Fruit fly (Drosophila melanogaster): ENCODE data around the gene unc-13-4A.
A peak's percentile ranks its signal among the peaks of the same experiment; 100 is the strongest.

The unc-13-4A gene

DNA sequence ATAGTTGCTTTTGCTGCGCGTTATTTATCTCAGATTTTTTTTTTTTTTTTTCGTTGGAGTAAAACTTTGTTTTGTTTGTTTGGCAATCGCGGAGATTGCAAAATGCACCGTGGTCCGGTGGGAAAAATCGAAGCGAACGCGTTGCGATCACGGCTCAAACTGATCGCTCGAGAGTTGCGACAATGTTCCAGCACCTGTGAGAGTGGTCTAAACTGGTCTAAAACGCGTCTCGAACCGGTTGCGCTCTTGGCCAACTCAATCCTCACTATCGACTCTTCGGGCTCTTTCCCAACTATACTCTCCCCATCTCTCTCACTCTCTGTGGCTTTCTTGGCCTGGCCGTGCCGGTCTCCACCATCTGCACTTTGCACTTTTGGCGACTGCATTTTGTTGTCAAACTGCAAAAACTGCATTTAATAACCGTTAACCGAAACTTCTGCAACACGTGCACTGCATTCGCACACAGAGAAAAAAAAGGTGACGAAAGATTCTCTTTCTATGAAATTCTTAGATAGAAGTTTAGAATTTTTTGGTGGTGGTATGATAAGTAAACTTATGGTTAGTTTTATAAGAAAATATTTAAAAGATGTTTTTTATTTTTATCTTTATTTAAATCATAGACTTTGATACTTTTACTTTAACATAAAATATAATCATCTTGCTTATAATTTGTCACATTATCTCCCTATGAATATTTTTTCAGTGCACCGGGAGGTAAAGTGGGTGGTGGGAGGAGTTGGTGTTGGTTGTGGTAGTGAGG lies 48.8 kb downstream of the unc-13-4A start, which contains the start of gene CG14830 (continued):
- no peak for TF ChIP-seq CG6689 (GFP tag; IDR thresholded peaks at IDR 0.05)
- TF ChIP-seq Sin3A (optimal IDR thresholded peaks at IDR 0.05) = no peak
- no peak for TF ChIP-seq CG6854 (GFP tag; optimal IDR thresholded peaks at IDR 0.05)
- TF ChIP-seq CG6175 (GFP tag; IDR thresholded peaks at IDR 0.05) = no peak
- TF ChIP-seq CG10431 (GFP tag; optimal IDR thresholded peaks at IDR 0.05) = no peak
- TF ChIP-seq H15 (GFP tag; IDR thresholded peaks at IDR 0.05) = no peak
- TF ChIP-seq Sox100B (GFP tag; optimal IDR thresholded peaks at IDR 0.05) = no peak
- TF ChIP-seq CG5953 (GFP tag; IDR thresholded peaks at IDR 0.05) = no peak
- TF ChIP-seq nom (GFP tag; optimal IDR thresholded peaks at IDR 0.05) = peak; percentile 83
- TF ChIP-seq tin (GFP tag; optimal IDR thresholded peaks at IDR 0.05) = no peak
- TF ChIP-seq lola (GFP tag; optimal IDR thresholded peaks at IDR 0.05) = no peak
- TF ChIP-seq Taf1 (GFP tag; IDR thresholded peaks at IDR 0.05) = no peak
- TF ChIP-seq sqz (GFP tag; optimal IDR thresholded peaks at IDR 0.05) = peak; percentile 22
- TF ChIP-seq Scr (GFP tag; IDR thresholded peaks at IDR 0.05; ENCODE audit: partially characterized antibody) = no peak
- peak; percentile 50; the same call in 1 of the 3 replicates for TF ChIP-seq ci (GFP tag; IDR thresholded peaks at IDR 0.05)
- TF ChIP-seq Kr (GFP tag; optimal IDR thresholded peaks at IDR 0.05) = no peak
- TF ChIP-seq Dip3 (GFP tag; optimal IDR thresholded peaks at IDR 0.05) = no peak
- TF ChIP-seq jing (GFP tag; optimal IDR thresholded peaks at IDR 0.05) = no peak
- 0 out of 2 replicates have a peak, but pooled peaks have one; percentile 14 for TF ChIP-seq unc-4 (GFP tag; IDR thresholded peaks at IDR 0.05; ENCODE audit: partially characterized antibody)
- TF ChIP-seq cato (GFP tag; optimal IDR thresholded peaks at IDR 0.05; ENCODE audit: borderline replicate concordance) = no peak
- peak; percentile 64 to 69 for TF ChIP-seq Trl (optimal IDR thresholded peaks at IDR 0.05)
- TF ChIP-seq Trl (GFP tag; optimal IDR thresholded peaks at IDR 0.05) = no peak
- TF ChIP-seq luna (GFP tag; optimal IDR thresholded peaks at IDR 0.05) = no peak
- no peak for TF ChIP-seq CG1792 (GFP tag; optimal IDR thresholded peaks at IDR 0.05)
- TF ChIP-seq sens (GFP tag) = peak; percentile 30
- peak; percentile 43; the same call in 1 of the 2 replicates for TF ChIP-seq Drgx (GFP tag; IDR thresholded peaks at IDR 0.05)
- TF ChIP-seq CG17328 (GFP tag; IDR thresholded peaks at IDR 0.05) = no peak
- no peak for TF ChIP-seq CG18619 (GFP tag; optimal IDR thresholded peaks at IDR 0.05)
- no peak for TF ChIP-seq dimm (GFP tag; IDR thresholded peaks at IDR 0.05)
- no peak for TF ChIP-seq CG11093 (GFP tag; IDR thresholded peaks at IDR 0.05)
- TF ChIP-seq HLH4C (GFP tag; IDR thresholded peaks at IDR 0.05; ENCODE audit: partially characterized antibody) = 0 out of 3 replicates have a peak, but pooled peaks have one; percentile 13
- no peak for TF ChIP-seq ftz-f1 (GFP tag; optimal IDR thresholded peaks at IDR 0.05)
- TF ChIP-seq CG9932 (GFP tag; IDR thresholded peaks at IDR 0.05) = no peak
- TF ChIP-seq CG34422 (GFP tag; IDR thresholded peaks at IDR 0.05) = 0 out of 3 replicates have a peak, but pooled peaks have one; percentile 17
- peak; percentile 40; the same call in 1 of the 3 replicates for TF ChIP-seq zen2 (GFP tag; IDR thresholded peaks at IDR 0.05; ENCODE audit: partially characterized antibody)

DNA sequence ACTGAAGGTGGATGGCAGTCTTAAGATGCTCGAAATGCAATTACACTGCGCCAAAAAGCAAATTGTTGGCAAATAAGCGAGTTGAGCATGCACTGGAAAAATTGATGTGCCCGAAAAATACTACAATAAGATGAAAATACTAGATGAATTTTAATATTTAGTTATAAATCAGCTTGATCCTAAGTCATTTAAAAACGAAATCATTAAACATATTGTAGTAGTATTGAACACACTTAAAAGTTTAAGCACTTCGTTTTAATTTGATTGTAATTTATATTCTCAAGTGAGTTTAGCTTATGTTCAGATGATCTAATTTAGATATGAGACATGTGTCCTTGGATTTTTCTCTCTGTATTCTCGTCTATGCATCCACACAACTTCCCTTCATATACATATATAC lies 50.2 kb downstream of the unc-13-4A start:
- TF ChIP-seq nerfin-2 (GFP tag; IDR thresholded peaks at IDR 0.05; ENCODE audit: partially characterized antibody) (no peak), fu2 (GFP tag; optimal IDR thresholded peaks at IDR 0.05) (no peak), CG5953 (GFP tag; IDR thresholded peaks at IDR 0.05) (no peak), stc (GFP tag; IDR thresholded peaks at IDR 0.05) (peak; percentile 40; the same call in 1 of the 2 replicates), NK7.1 (GFP tag; optimal IDR thresholded peaks at IDR 0.05) (no peak), wek (GFP tag; optimal IDR thresholded peaks at IDR 0.05) (no peak), CG17612 (GFP tag; IDR thresholded peaks at IDR 0.05) (no peak), sens (GFP tag) (peak; percentile 24), Awh (GFP tag; IDR thresholded peaks at IDR 0.05) (no peak), CG10267 (tag; optimal IDR thresholded peaks at IDR 0.05) (no peak), Hr3 (GFP tag; optimal IDR thresholded peaks at IDR 0.05) (no peak), br (optimal IDR thresholded peaks at IDR 0.05) (no peak), CG7357 (GFP tag; IDR thresholded peaks at IDR 0.05) (no peak), Ptx1 (GFP tag; IDR thresholded peaks at IDR 0.05) (peak; percentile 53), CG18262 (tag; optimal IDR thresholded peaks at IDR 0.05) (peak; percentile 46), nmo (GFP tag; optimal IDR thresholded peaks at IDR 0.05) (peak; percentile 31), CG15011 (GFP tag; optimal IDR thresholded peaks at IDR 0.05) (peak; percentile 12), Dbx (GFP tag; IDR thresholded peaks at IDR 0.05) (no peak), al (GFP tag; IDR thresholded peaks at IDR 0.05) (0 out of 2 replicates have a peak, but pooled peaks have one; percentile 9)
